Worm (Caenorhabditis elegans): ENCODE data around the gene Y102F5A.1.

DNA sequence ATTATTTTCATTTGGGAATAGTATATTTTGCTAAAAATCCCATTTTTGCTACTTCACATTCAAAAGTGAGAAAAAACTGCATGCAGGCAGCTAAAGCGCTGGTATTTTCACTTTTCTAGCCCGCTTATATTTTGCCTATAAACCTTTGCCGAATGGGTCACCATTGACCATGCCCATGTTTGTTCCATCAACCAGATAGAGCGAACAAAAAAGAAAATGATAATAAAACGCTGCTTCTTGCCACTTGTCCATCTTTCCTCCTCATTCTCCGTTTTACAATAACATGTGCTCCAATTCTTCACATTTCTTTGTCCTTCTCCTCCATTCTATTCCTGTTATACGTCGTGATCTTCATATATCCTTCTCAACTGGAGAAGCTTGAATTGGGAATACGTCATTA is 39.6 kb upstream of the Y102F5A.1 start, which contains the start of gene tag-241:
- TF ChIP-seq cey-2 (tag; optimal IDR thresholded peaks at IDR 0.05; ENCODE audit: borderline replicate concordance, insufficient read depth) (no peak), nhr-42 (GFP tag; IDR thresholded peaks at IDR 0.05) (no peak), F26F4.8 (GFP tag; conservative IDR thresholded peaks at IDR 0.05) (no peak), nhr-76 (tag; optimal IDR thresholded peaks at IDR 0.05) (no peak), fkh-10 (GFP tag; optimal IDR thresholded peaks at IDR 0.05) (no peak), egl-27 (tag; optimal IDR thresholded peaks at IDR 0.05) (no peak), F37D6.2 (tag; optimal IDR thresholded peaks at IDR 0.05) (no peak), fos-1 (tag; optimal IDR thresholded peaks at IDR 0.05) (no peak), ceh-28 (tag; optimal IDR thresholded peaks at IDR 0.05) (no peak), unc-62 (GFP tag; optimal IDR thresholded peaks at IDR 0.05 in 1 of 2) (no peak), unc-62 (tag; optimal IDR thresholded peaks at IDR 0.05) (no peak), snpc-4 (tag; optimal IDR thresholded peaks at IDR 0.05) (no peak), mep-1 (tag; optimal IDR thresholded peaks at IDR 0.05) (no peak)

Data from whole organism, L4 larva.